Worm (Caenorhabditis elegans) whole organism, young adult: ENCODE data around the gene unc-43.

Source experiments
- D2030.7 ChIP-seq: fragments of 200-800 bp; sonication (Bioruptor generic); IDR thresholded peaks from 2 replicates; pipeline ENCODE4 v1.3.6; 2022; ENCODE audit warnings: missing genetic modification reagents, missing genetic modification characterization, missing compliant biosample characterization
- F22D6.2 ChIP-seq: sonication (generic microtip); optimal IDR thresholded peaks from 2 replicates; lab custom pipeline; 2016; ENCODE audit warnings: mild to moderate bottlenecking, missing genetic modification characterization, missing compliant biosample characterization
- F33H1.4 ChIP-seq: fragments of 200-800 bp; sonication (Bioruptor generic); IDR thresholded peaks from 2 replicates; pipeline ENCODE4 v1.3.6; 2022; ENCODE audit warnings: missing genetic modification reagents, missing genetic modification characterization, missing compliant biosample characterization
- F57A8.1 ChIP-seq: fragments of 200-800 bp; sonication (Bioruptor generic); optimal IDR thresholded peaks from 2 replicates; lab custom pipeline; 2018; ENCODE audit warnings: mild to moderate bottlenecking, missing genetic modification characterization, moderate library complexity, missing compliant biosample characterization
- K11D2.4 ChIP-seq: fragments of 200-800 bp; sonication (Bioruptor generic); IDR thresholded peaks from 2 replicates; pipeline ENCODE4 v1.3.6; 2022; ENCODE audit warnings: missing genetic modification reagents, missing genetic modification characterization, missing compliant biosample characterization
- T07F8.4 ChIP-seq: sonication (generic microtip); optimal IDR thresholded peaks from 2 replicates; lab custom pipeline; 2016; ENCODE audit warnings: mild to moderate bottlenecking, missing genetic modification characterization, moderate library complexity, missing compliant biosample characterization
- T26A5.8 ChIP-seq: sonication (generic microtip); optimal IDR thresholded peaks from 2 replicates; lab custom pipeline; 2016; ENCODE audit warnings: missing genetic modification characterization, missing compliant biosample characterization
- Y53F4B.3 ChIP-seq: fragments of 200-800 bp; sonication (Bioruptor generic); IDR thresholded peaks from 2 replicates; pipeline ENCODE4 v1.3.6; 2022; ENCODE audit warnings: missing genetic modification reagents, missing genetic modification characterization, missing compliant biosample characterization
- Y56A3A.18 ChIP-seq: fragments of 200-800 bp; sonication (Bioruptor generic); IDR thresholded peaks from 2 replicates; pipeline ENCODE4 v1.3.6; 2022; ENCODE audit warnings: missing genetic modification reagents, missing genetic modification characterization, missing compliant biosample characterization
- ama-1 ChIP-seq, 3 experiments: fragments of 150-350 bp in 1 of 3; sonication (generic microtip) in 2 of 3; optimal IDR thresholded peaks; 2 replicates each; lab custom pipeline; 2014 to 2018; ENCODE audit warnings: missing biosample characterization in 2 of 3, missing genetic modification characterization in 2 of 3, missing genetic modification reagents in 2 of 3
- athp-1 ChIP-seq: sonication (generic microtip); optimal IDR thresholded peaks from 2 replicates; lab custom pipeline; 2017; ENCODE audit warnings: mild to moderate bottlenecking, missing genetic modification characterization, missing compliant biosample characterization
- attf-5 ChIP-seq: fragments of 200-800 bp; sonication (Bioruptor generic); optimal IDR thresholded peaks from 2 replicates; lab custom pipeline; 2018; ENCODE audit warnings: mild to moderate bottlenecking, missing genetic modification characterization, missing compliant biosample characterization
- attf-6 ChIP-seq: fragments of 200-800 bp; sonication (Bioruptor generic); IDR thresholded peaks from 2 replicates; pipeline ENCODE4 v1.3.6; 2022; ENCODE audit warnings: missing genetic modification reagents, missing genetic modification characterization, missing compliant biosample characterization
- ccch-3 ChIP-seq: fragments of 200-800 bp; sonication (Bioruptor generic); optimal IDR thresholded peaks from 2 replicates; lab custom pipeline; 2018; ENCODE audit warnings: mild to moderate bottlenecking, missing genetic modification characterization, missing compliant biosample characterization
- ceh-100 ChIP-seq: fragments of 200-800 bp; sonication (Bioruptor generic); IDR thresholded peaks from 2 replicates; pipeline ENCODE4 v1.3.6; 2022; ENCODE audit warnings: missing genetic modification reagents, missing genetic modification characterization, missing compliant biosample characterization
- chd-7 ChIP-seq: sonication (generic microtip); optimal IDR thresholded peaks from 2 replicates; lab custom pipeline; 2016; ENCODE audit warnings: mild to moderate bottlenecking, missing genetic modification characterization, moderate library complexity, missing compliant biosample characterization
- dpff-1 ChIP-seq: sonication (generic microtip); optimal IDR thresholded peaks from 2 replicates; lab custom pipeline; 2017; ENCODE audit warnings: mild to moderate bottlenecking, missing genetic modification characterization, missing compliant biosample characterization
- efl-1 ChIP-seq: fragments of 150-350 bp; optimal IDR thresholded peaks from 2 replicates; lab custom pipeline; 2014; ENCODE audit warnings: missing biosample characterization, missing genetic modification reagents, missing genetic modification characterization
- egl-44 ChIP-seq: fragments of 200-800 bp; sonication (Bioruptor generic); IDR thresholded peaks from 2 replicates; pipeline ENCODE4 v1.3.6; 2022; ENCODE audit warnings: missing genetic modification reagents, missing genetic modification characterization, missing compliant biosample characterization
- egrh-3 ChIP-seq: fragments of 200-800 bp; sonication (Bioruptor generic); IDR thresholded peaks from 2 replicates; pipeline ENCODE4 v1.3.6; 2022; ENCODE audit warnings: missing genetic modification reagents, missing genetic modification characterization, missing compliant biosample characterization
- gei-17 ChIP-seq: fragments of 200-800 bp; sonication (Bioruptor generic); optimal IDR thresholded peaks from 2 replicates; lab custom pipeline; 2018; ENCODE audit warnings: mild to moderate bottlenecking, missing genetic modification characterization, missing compliant biosample characterization
- hlh-12 ChIP-seq: sonication (generic microtip); optimal IDR thresholded peaks from 2 replicates; lab custom pipeline; 2016; ENCODE audit warnings: missing genetic modification characterization, missing compliant biosample characterization
- lir-1 ChIP-seq: fragments of 200-800 bp; sonication (Bioruptor generic); conservative IDR thresholded peaks from 2 replicates; pipeline ENCODE4 v1.3.6; 2022; ENCODE audit warnings: missing genetic modification reagents, missing genetic modification characterization, missing compliant biosample characterization
- madf-10 ChIP-seq: sonication (generic microtip); optimal IDR thresholded peaks from 2 replicates; lab custom pipeline; 2016; ENCODE audit warnings: mild to moderate bottlenecking, missing genetic modification characterization, missing compliant biosample characterization
- madf-3 ChIP-seq: fragments of 200-800 bp; sonication (Bioruptor generic); IDR thresholded peaks from 2 replicates; pipeline ENCODE4 v1.3.6; 2022; ENCODE audit warnings: missing genetic modification reagents, missing genetic modification characterization, missing compliant biosample characterization
- mcd-1 ChIP-seq: fragments of 200-800 bp; sonication (Bioruptor generic); IDR thresholded peaks from 2 replicates; pipeline ENCODE4 v1.3.6; 2022; ENCODE audit warnings: missing genetic modification reagents, missing genetic modification characterization, missing compliant biosample characterization
- mes-4 ChIP-seq: sonication (generic microtip); optimal IDR thresholded peaks from 2 replicates; lab custom pipeline; 2016; ENCODE audit warnings: missing genotype, missing genetic modification characterization, missing compliant biosample characterization
- mxl-1 ChIP-seq: sonication (generic microtip); optimal IDR thresholded peaks from 2 replicates; lab custom pipeline; 2016; ENCODE audit warnings: missing genetic modification characterization, missing compliant biosample characterization
- nhr-80 ChIP-seq: sonication (generic microtip); optimal IDR thresholded peaks from 2 replicates; lab custom pipeline; 2016; ENCODE audit warnings: missing genetic modification characterization, missing compliant biosample characterization
- nhr-90 ChIP-seq: sonication (generic microtip); optimal IDR thresholded peaks from 2 replicates; lab custom pipeline; 2016; ENCODE audit warnings: missing genotype, mild to moderate bottlenecking, missing genetic modification characterization, missing compliant biosample characterization
- pha-4 ChIP-seq: fragments of 150-350 bp; sonication (generic microtip); optimal IDR thresholded peaks from 2 replicates; lab custom pipeline; 2014; ENCODE audit warnings: missing biosample characterization, missing genetic modification reagents, missing genetic modification characterization
- rec-8 ChIP-seq, 2 experiments: sonication (generic microtip); optimal IDR thresholded peaks; 2 replicates each; lab custom pipeline; 2016; ENCODE audit warnings: mild to moderate bottlenecking in 2 of 2, missing genetic modification characterization in 2 of 2, missing genetic modification reagents in 2 of 2, missing genotype in 2 of 2, missing biosample characterization in 1 of 2, missing compliant biosample characterization in 1 of 2, moderate library complexity in 1 of 2
- tbp1 ChIP-seq: fragments of 200-800 bp; sonication (Bioruptor generic); optimal IDR thresholded peaks from 2 replicates; lab custom pipeline; 2018; ENCODE audit warnings: mild to moderate bottlenecking, missing genetic modification characterization, missing compliant biosample characterization
- tbx-9 ChIP-seq: sonication (generic microtip); optimal IDR thresholded peaks from 2 replicates; lab custom pipeline; 2016; ENCODE audit warnings: borderline replicate concordance, missing genetic modification characterization, inconsistent platforms, missing compliant biosample characterization
- unc-130 ChIP-seq: sonication (generic microtip); optimal IDR thresholded peaks from 2 replicates; lab custom pipeline; 2016; ENCODE audit warnings: missing genetic modification reagents, missing genetic modification characterization, missing compliant biosample characterization
- ztf-18 ChIP-seq: sonication (generic microtip); optimal IDR thresholded peaks from 2 replicates; lab custom pipeline; 2016; ENCODE audit warnings: missing genotype, mild to moderate bottlenecking, missing genetic modification characterization, missing compliant biosample characterization
- ztf-28 ChIP-seq: fragments of 200-800 bp; sonication (Bioruptor generic); IDR thresholded peaks from 2 replicates; pipeline ENCODE4 v1.3.6; 2022; ENCODE audit warnings: missing genetic modification reagents, missing genetic modification characterization, missing compliant biosample characterization

The unc-43 gene

DNA sequence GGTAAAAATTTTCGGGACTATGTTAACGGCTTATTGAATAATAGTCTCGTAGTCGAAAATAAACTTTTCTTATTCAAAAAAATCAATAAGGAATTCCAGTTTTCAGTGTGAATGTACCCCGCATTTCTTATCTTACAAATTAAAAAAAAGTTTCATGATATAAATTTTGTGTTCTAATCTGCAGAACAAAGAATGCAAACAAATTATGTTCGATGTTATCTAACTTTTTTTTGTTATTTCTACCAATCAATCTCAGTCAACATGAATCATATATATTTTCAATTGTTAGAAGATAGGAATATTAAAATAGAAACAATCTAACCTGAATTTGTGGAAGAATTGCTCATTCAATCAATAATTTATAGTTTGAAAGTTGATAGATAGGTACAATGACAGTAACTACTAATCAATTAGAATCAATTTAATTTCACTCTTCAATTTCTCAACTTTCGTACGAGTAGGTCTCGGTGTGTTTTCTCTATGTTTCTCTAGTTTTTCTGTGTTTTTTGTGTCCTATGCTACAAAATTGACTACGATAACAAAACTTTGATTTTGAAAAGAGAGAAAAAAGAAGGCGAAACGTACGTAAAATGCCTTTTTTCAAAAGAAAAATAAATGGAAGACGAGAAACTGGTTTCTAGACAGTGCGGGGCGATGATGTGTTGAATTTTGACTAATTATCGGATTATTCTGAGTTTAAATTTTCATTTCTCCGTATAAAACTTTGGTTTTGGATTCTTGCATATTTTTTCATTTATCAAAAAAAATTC lies at the start of gene unc-43, which contains the start of gene Y43C5B.3:
TSS of gene unc-43 (minus strand) at position 347 of the 770 bp plus-strand sequence.
TSS of gene Y43C5B.3 (plus strand) at position 720 of the 770 bp plus-strand sequence.
- TF ChIP-seq nhr-80 (tag; lab: Kevin White, UChicago) (peak; percentile 68), pha-4 (tag; lab: Kevin White, UChicago) (no peak), ztf-28 (GFP tag; lab: Robert Waterston, UW) (no peak), athp-1 (tag; lab: Kevin White, UChicago) (no peak), mes-4 (tag; lab: Kevin White, UChicago) (no peak)

- TF ChIP-seq nhr-90 (tag; lab: Kevin White, UChicago) (no peak), T26A5.8 (tag; lab: Kevin White, UChicago) (no peak), ceh-100 (no peak), ccch-3 (no peak)
Measured at ce11 chrIV:10398244-10398643, 48.2 kb upstream of the unc-43 start.

ce11 chrIV:10396827-10397226 lies 46.8 kb upstream of the unc-43 start:
- no peak for TF ChIP-seq lir-1 (GFP tag; lab: Robert Waterston, UW)
- no peak for TF ChIP-seq ama-1 (optimal IDR thresholded peaks at IDR 0.05; lab: Kevin White, UChicago)
- TF ChIP-seq ama-1 (GFP tag; optimal IDR thresholded peaks at IDR 0.05; lab: Kevin White, UChicago), result no peak
- no peak for TF ChIP-seq T07F8.4 (tag; lab: Kevin White, UChicago)
- no peak for TF ChIP-seq F57A8.1 (GFP tag; lab: Kevin White, UChicago)
- TF ChIP-seq mxl-1 (tag; lab: Kevin White, UChicago), result no peak
- no peak for TF ChIP-seq attf-5 (GFP tag; lab: Kevin White, UChicago)
- no peak for TF ChIP-seq tbx-9 (tag; lab: Kevin White, UChicago)
- TF ChIP-seq ccch-3, result no peak
- TF ChIP-seq hlh-12, result no peak
- no peak for TF ChIP-seq attf-6
- no peak for TF ChIP-seq Y56A3A.18 (GFP tag; lab: Robert Waterston, UW)

ce11 chrIV:10394858-10395257 lies 44.8 kb upstream of the unc-43 start, which contains the start of gene R10H10.4:
Gene R10H10.4 (minus strand): TSS chrIV:10394958.
- TF ChIP-seq mcd-1 (GFP tag; lab: Robert Waterston, UW) (no peak), egl-44 (GFP tag; lab: Robert Waterston, UW) (no peak), T07F8.4 (tag; lab: Kevin White, UChicago) (no peak), nhr-90 (tag; lab: Kevin White, UChicago) (no peak), Y53F4B.3 (GFP tag; lab: Robert Waterston, UW) (no peak), dpff-1 (tag; lab: Kevin White, UChicago) (no peak), chd-7 (tag; lab: Kevin White, UChicago) (no peak), madf-10 (tag; lab: Kevin White, UChicago) (no peak), ama-1 (optimal IDR thresholded peaks at IDR 0.05; lab: Kevin White, UChicago) (no peak), ama-1 (GFP tag; optimal IDR thresholded peaks at IDR 0.05; lab: Kevin White, UChicago) (no peak), Y56A3A.18 (GFP tag; lab: Robert Waterston, UW) (no peak), gei-17 (no peak)
- TF ChIP-seq, all 124 proteins: peak for 0

DNA sequence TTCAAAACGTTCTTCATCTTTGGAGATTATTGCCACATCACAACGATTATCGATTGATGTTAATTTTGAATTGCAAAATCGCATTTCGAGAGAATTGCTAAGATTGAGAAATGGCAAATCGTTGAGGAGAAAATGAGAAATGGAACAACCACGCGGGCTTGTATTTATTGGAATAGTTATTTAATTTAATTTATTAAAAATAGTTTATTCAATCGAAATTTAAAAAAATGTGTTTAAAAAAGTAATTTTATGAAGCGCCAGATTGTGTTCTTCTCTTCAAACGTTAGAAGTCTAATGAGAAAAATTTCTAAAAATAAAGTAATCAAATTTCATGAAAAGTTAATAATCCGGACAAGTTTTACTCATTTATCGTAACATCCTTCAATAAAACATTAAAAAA lies 41.8 kb upstream of the unc-43 start, which contains the start of gene spe-26:
TSS of gene spe-26 (minus strand) at position 101 of the 400 bp plus-strand sequence.
- TF ChIP-seq D2030.7 (GFP tag; lab: Robert Waterston, UW) (no peak), tbp1 (GFP tag; lab: Kevin White, UChicago) (no peak), efl-1 (no peak), ztf-18 (no peak), madf-3 (no peak), F22D6.2 (no peak), egrh-3 (GFP tag; lab: Robert Waterston, UW) (no peak), mxl-1 (tag; lab: Kevin White, UChicago) (no peak), F33H1.4 (GFP tag; lab: Robert Waterston, UW) (no peak), rec-8 (tag; optimal IDR thresholded peaks at IDR 0.05; lab: Kevin White, UChicago) (no peak), unc-130 (GFP tag; lab: Kevin White, UChicago) (no peak), K11D2.4 (GFP tag; lab: Robert Waterston, UW) (no peak)
